Fruit fly (Drosophila melanogaster): ENCODE results near the gene ND-ASHI.
A peak's percentile ranks its signal among the peaks of the same experiment; 100 is the strongest.

Gene ND-ASHI

DNA sequence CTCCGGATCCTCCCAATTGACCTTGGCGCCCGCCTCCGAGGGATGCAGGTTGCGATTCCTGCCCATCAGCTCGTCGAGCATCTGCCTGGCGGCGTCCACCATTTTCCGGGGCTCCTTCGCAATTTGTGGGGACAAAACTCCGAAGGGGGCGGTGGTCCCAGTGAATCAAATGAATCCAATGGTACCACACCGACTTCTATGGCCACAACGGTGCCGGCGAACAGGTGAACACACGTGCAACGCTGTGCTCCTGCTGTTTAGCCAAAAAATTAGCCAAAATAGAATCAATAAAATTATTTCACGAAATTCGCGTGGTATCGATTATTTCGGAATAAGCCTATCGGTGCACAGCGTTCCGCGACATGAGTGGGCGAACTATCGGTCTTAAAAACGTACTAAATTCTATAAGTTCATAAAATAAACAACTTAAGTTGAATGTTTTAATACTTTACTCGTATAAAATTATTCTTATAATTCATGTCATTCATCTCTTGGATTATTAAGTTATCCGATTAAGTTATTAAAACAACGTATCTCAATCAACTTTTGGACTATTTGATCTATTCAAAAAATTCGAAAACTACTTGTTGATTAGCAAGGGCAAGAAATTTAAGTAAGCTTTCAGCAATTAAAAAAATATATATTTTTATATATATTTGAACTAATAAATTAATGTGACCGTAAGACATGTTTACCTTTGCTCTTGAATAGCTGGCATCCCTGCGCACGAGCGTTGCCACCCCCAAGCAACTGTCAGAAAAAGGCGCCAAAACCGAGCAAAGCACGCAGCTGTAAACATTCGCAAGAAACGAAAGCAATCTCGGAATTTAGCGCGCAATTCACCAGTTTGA, 5.1 kb downstream of the ND-ASHI start, which contains the start of the genes CG3198 and Mcm6 (continued):
- peak; percentile 50; the same call in 1 of the 2 replicates for TF ChIP-seq inv (GFP tag; IDR thresholded peaks at IDR 0.05; ENCODE audit: partially characterized antibody)
- no peak for TF ChIP-seq sqz (GFP tag; optimal IDR thresholded peaks at IDR 0.05)
- TF ChIP-seq CG12071 (GFP tag; optimal IDR thresholded peaks at IDR 0.05), result no peak
- no peak for TF ChIP-seq CG12104 (GFP tag; optimal IDR thresholded peaks at IDR 0.05)
- no peak for TF ChIP-seq sc (optimal IDR thresholded peaks at IDR 0.05)
- TF ChIP-seq sc (GFP tag; optimal IDR thresholded peaks at IDR 0.05), result no peak
- no peak for TF ChIP-seq wek (GFP tag; optimal IDR thresholded peaks at IDR 0.05)
- TF ChIP-seq CG7963 (GFP tag; IDR thresholded peaks at IDR 0.05; ENCODE audit: partially characterized antibody), result peak; percentile 54; the same call in 1 of the 3 replicates
- no peak for TF ChIP-seq CG7745 (tag; optimal IDR thresholded peaks at IDR 0.05)
- no peak for TF ChIP-seq tx (GFP tag; optimal IDR thresholded peaks at IDR 0.05)
- TF ChIP-seq pho (GFP tag; optimal IDR thresholded peaks at IDR 0.05), result no peak
- peak; percentile 61; the same call in 2 of the 3 replicates for TF ChIP-seq CG6791 (GFP tag; IDR thresholded peaks at IDR 0.05; ENCODE audit: partially characterized antibody)
- no peak for TF ChIP-seq Mrtf (GFP tag; IDR thresholded peaks at IDR 0.05)
- TF ChIP-seq klu (GFP tag; IDR thresholded peaks at IDR 0.05), result no peak
- TF ChIP-seq vvl (GFP tag; IDR thresholded peaks at IDR 0.05), result no peak
- no peak for TF ChIP-seq CG34376 (GFP tag; optimal IDR thresholded peaks at IDR 0.05)
- no peak for TF ChIP-seq CG7839 (tag; optimal IDR thresholded peaks at IDR 0.05)
- TF ChIP-seq CG15269 (tag; optimal IDR thresholded peaks at IDR 0.05), result no peak
- TF ChIP-seq zfh2 (GFP tag; optimal IDR thresholded peaks at IDR 0.05), result no peak
- TF ChIP-seq caup (GFP tag; optimal IDR thresholded peaks at IDR 0.05; ENCODE audit: severe bottlenecking), result no peak
- no peak for TF ChIP-seq wdn (GFP tag; IDR thresholded peaks at IDR 0.05)
- TF ChIP-seq Asciz (GFP tag; optimal IDR thresholded peaks at IDR 0.05), result no peak
- no peak for TF ChIP-seq Sry-β (GFP tag; optimal IDR thresholded peaks at IDR 0.05)
- TF ChIP-seq Dp (GFP tag; optimal IDR thresholded peaks at IDR 0.05), result peak; percentile 81
- no peak for TF ChIP-seq fd102C (GFP tag; optimal IDR thresholded peaks at IDR 0.05)
- TF ChIP-seq CG1603 (tag; optimal IDR thresholded peaks at IDR 0.05), result no peak
- TF ChIP-seq Atf3 (GFP tag; optimal IDR thresholded peaks at IDR 0.05), result no peak
- TF ChIP-seq CG13894 (tag; optimal IDR thresholded peaks at IDR 0.05), result no peak
- TF ChIP-seq CG3838 (GFP tag; optimal IDR thresholded peaks at IDR 0.05), result no peak
- peak; percentile 62; the same call in 2 of the 3 replicates for TF ChIP-seq sr (GFP tag; IDR thresholded peaks at IDR 0.05)
- peak; percentile 48; the same call in 1 of the 3 replicates for TF ChIP-seq zen2 (GFP tag; IDR thresholded peaks at IDR 0.05; ENCODE audit: partially characterized antibody)
- no peak for TF ChIP-seq grau (tag; optimal IDR thresholded peaks at IDR 0.05)
- TF ChIP-seq CG9437 (GFP tag; optimal IDR thresholded peaks at IDR 0.05), result peak; percentile 22
- no peak for TF ChIP-seq Hmr (GFP tag; optimal IDR thresholded peaks at IDR 0.05)
- TF ChIP-seq br (optimal IDR thresholded peaks at IDR 0.05), result no peak
- TF ChIP-seq Sox102F (GFP tag; optimal IDR thresholded peaks at IDR 0.05), result no peak
- TF ChIP-seq shn (GFP tag; optimal IDR thresholded peaks at IDR 0.05), result no peak
- no peak for TF ChIP-seq CG3407 (GFP tag; optimal IDR thresholded peaks at IDR 0.05)
- no peak for TF ChIP-seq Adf1 (GFP tag; IDR thresholded peaks at IDR 0.05)
- no peak for TF ChIP-seq cwo (GFP tag; optimal IDR thresholded peaks at IDR 0.05)
- no peak for TF ChIP-seq CG5245 (GFP tag; optimal IDR thresholded peaks at IDR 0.05)
- no peak for TF ChIP-seq al (GFP tag; IDR thresholded peaks at IDR 0.05)
- no peak for TF ChIP-seq ap (GFP tag; IDR thresholded peaks at IDR 0.05)
- no peak for TF ChIP-seq cato (GFP tag; optimal IDR thresholded peaks at IDR 0.05; ENCODE audit: borderline replicate concordance)
- TF ChIP-seq Pdp1 (GFP tag; optimal IDR thresholded peaks at IDR 0.05), result no peak
- TF ChIP-seq Dbx (GFP tag; IDR thresholded peaks at IDR 0.05), result no peak
- no peak for TF ChIP-seq CG11093 (GFP tag; IDR thresholded peaks at IDR 0.05)
- TF ChIP-seq CG15601 (tag; optimal IDR thresholded peaks at IDR 0.05), result no peak
- TF ChIP-seq dm (GFP tag; optimal IDR thresholded peaks at IDR 0.05), result no peak

Data from whole organism, embryonic.